Worm (Caenorhabditis elegans) whole organism, L1 larva: Measurements from ENCODE around the gene nmat-1.

Source experiments
- C16A3.4 ChIP-seq: fragments of 150-350 bp; optimal IDR thresholded peaks from 2 replicates; lab custom pipeline; 2014; ENCODE audit warnings: missing biosample characterization, missing genetic modification characterization
- F16B12.6 ChIP-seq: fragments of 150-350 bp; optimal IDR thresholded peaks from 2 replicates; lab custom pipeline; 2014; ENCODE audit warnings: missing biosample characterization, missing genetic modification characterization
- Y116A8C.19 ChIP-seq: sonication (generic microtip); optimal IDR thresholded peaks from 2 replicates; lab custom pipeline; 2016; ENCODE audit warnings: missing compliant biosample characterization, missing genetic modification characterization, borderline replicate concordance
- aly-2 ChIP-seq: fragments of 150-350 bp; optimal IDR thresholded peaks from 2 replicates; lab custom pipeline; 2014; ENCODE audit warnings: missing biosample characterization, missing genetic modification characterization
- ceh-63 ChIP-seq: fragments of 200-800 bp; sonication (Bioruptor generic); optimal IDR thresholded peaks from 2 replicates; lab custom pipeline; 2018; ENCODE audit warnings: mild to moderate bottlenecking, missing genetic modification characterization, missing compliant biosample characterization
- ceh-82 ChIP-seq, 3 experiments: fragments of 150-350 bp in 1 of 3; sonication (generic microtip) in 2 of 3; optimal IDR thresholded peaks; 2 replicates each; lab custom pipeline; 2014 to 2017; ENCODE audit warnings: missing biosample characterization in 3 of 3, missing genetic modification characterization in 3 of 3
- ceh-88 ChIP-seq: fragments of 200-800 bp; sonication (Bioruptor generic); IDR thresholded peaks from 2 replicates; pipeline ENCODE4 v1.3.6; 2022; ENCODE audit warnings: missing genetic modification characterization, missing compliant biosample characterization
- dpl-1 ChIP-seq, 3 experiments: fragments of 150-350 bp in 2 of 3; sonication (generic microtip) in 1 of 3; optimal IDR thresholded peaks; 2 replicates each; lab custom pipeline; 2014 to 2017; ENCODE audit warnings: missing biosample characterization in 3 of 3, missing genetic modification characterization in 3 of 3, missing genetic modification reagents in 3 of 3
- dsc-1 ChIP-seq: sonication (generic microtip); optimal IDR thresholded peaks from 2 replicates; lab custom pipeline; 2016; ENCODE audit warnings: mild to moderate bottlenecking, missing genetic modification characterization, missing compliant biosample characterization
- efl-1 ChIP-seq, 4 experiments: fragments of 150-350 bp; optimal IDR thresholded peaks in 3 of 4; peaks in 1 of 4; 1 replicate in 1 of 4; 2 replicates in 3 of 4; lab custom pipeline; 2014; ENCODE audit warnings: missing biosample characterization in 2 of 4, missing genetic modification characterization in 2 of 4, missing genetic modification reagents in 2 of 4
- efl-3 ChIP-seq: fragments of 200-800 bp; sonication (Bioruptor generic); optimal IDR thresholded peaks from 2 replicates; lab custom pipeline; 2018; ENCODE audit warnings: mild to moderate bottlenecking, missing genetic modification characterization, missing compliant biosample characterization
- egl-13 ChIP-seq: sonication (generic microtip); optimal IDR thresholded peaks from 2 replicates; lab custom pipeline; 2016; ENCODE audit warnings: missing genotype, missing genetic modification reagents, missing genetic modification characterization, missing compliant biosample characterization
- egl-27 ChIP-seq, 2 experiments: fragments of 150-350 bp in 1 of 2; sonication (generic microtip); optimal IDR thresholded peaks; 3 replicates each; lab custom pipeline; 2017 to 2018; ENCODE audit warnings: missing biosample characterization in 2 of 2, missing genetic modification characterization in 2 of 2, missing genetic modification reagents in 2 of 2
- elt-2 ChIP-seq: sonication (generic microtip); optimal IDR thresholded peaks from 2 replicates; lab custom pipeline; 2016; ENCODE audit warnings: missing genetic modification characterization, mild to moderate bottlenecking, inconsistent platforms, missing compliant biosample characterization, missing genetic modification reagents
- ets-5 ChIP-seq: fragments of 200-800 bp; sonication (Bioruptor generic); IDR thresholded peaks from 2 replicates; pipeline ENCODE4 v1.3.6; 2022; ENCODE audit warnings: missing genetic modification characterization, missing compliant biosample characterization
- grh-1 ChIP-seq: fragments of 200-800 bp; sonication (Bioruptor generic); IDR thresholded peaks from 2 replicates; pipeline ENCODE4 v1.3.6; 2022; ENCODE audit warnings: missing genetic modification reagents, missing genetic modification characterization, missing compliant biosample characterization
- hpl-2 ChIP-seq: fragments of 150-350 bp; optimal IDR thresholded peaks from 2 replicates; lab custom pipeline; 2014; ENCODE audit warnings: missing biosample characterization, missing genetic modification reagents, missing genetic modification characterization
- lin-13 ChIP-seq: fragments of 150-350 bp; optimal IDR thresholded peaks from 2 replicates; lab custom pipeline; 2014; ENCODE audit warnings: missing biosample characterization, missing genetic modification reagents, missing genetic modification characterization
- lin-35 ChIP-seq, 2 experiments: fragments of 150-350 bp; optimal IDR thresholded peaks; 2 replicates each; lab custom pipeline; 2014; ENCODE audit warnings: missing biosample characterization in 2 of 2, missing genetic modification characterization in 2 of 2, missing genetic modification reagents in 2 of 2
- lir-3 ChIP-seq: sonication (generic microtip); optimal IDR thresholded peaks from 2 replicates; lab custom pipeline; 2016; ENCODE audit warnings: mild to moderate bottlenecking, missing genetic modification characterization, moderate library complexity, missing compliant biosample characterization; ENCODE audit not compliant: poor library complexity
- nhr-12 ChIP-seq: sonication (generic microtip); optimal IDR thresholded peaks from 2 replicates; lab custom pipeline; 2017; ENCODE audit warnings: missing biosample characterization, missing genetic modification characterization
- nhr-237 ChIP-seq: fragments of 150-350 bp; optimal IDR thresholded peaks from 2 replicates; lab custom pipeline; 2014; ENCODE audit warnings: missing biosample characterization, missing genetic modification characterization
- nhr-76 ChIP-seq: sonication (generic microtip); optimal IDR thresholded peaks from 2 replicates; lab custom pipeline; 2017; ENCODE audit warnings: missing biosample characterization, missing genetic modification characterization
- nhr-84 ChIP-seq: sonication (generic microtip); optimal IDR thresholded peaks from 2 replicates; lab custom pipeline; 2017; ENCODE audit warnings: missing biosample characterization, missing genetic modification characterization
- nhr-90 ChIP-seq: sonication (generic microtip); optimal IDR thresholded peaks from 2 replicates; lab custom pipeline; 2016; ENCODE audit warnings: mild to moderate bottlenecking, missing genetic modification characterization, missing compliant biosample characterization; ENCODE audit not compliant: poor library complexity
- pag-3 ChIP-seq: sonication (generic microtip); optimal IDR thresholded peaks from 2 replicates; lab custom pipeline; 2017; ENCODE audit warnings: missing genetic modification characterization, mild to moderate bottlenecking, missing compliant biosample characterization, antibody characterized with exemption, borderline replicate concordance; ENCODE audit not compliant: insufficient read depth
- pax-3 ChIP-seq: fragments of 200-800 bp; sonication (Bioruptor generic); optimal IDR thresholded peaks from 2 replicates; lab custom pipeline; 2018; ENCODE audit warnings: mild to moderate bottlenecking, missing genetic modification characterization, moderate library complexity, missing compliant biosample characterization
- pqm-1 ChIP-seq: sonication (generic microtip); optimal IDR thresholded peaks from 3 replicates; lab custom pipeline; 2017; ENCODE audit warnings: missing biosample characterization, missing genetic modification characterization
- rnt-1 ChIP-seq: sonication (generic microtip); optimal IDR thresholded peaks from 2 replicates; lab custom pipeline; 2016; ENCODE audit warnings: mild to moderate bottlenecking, missing genetic modification characterization, moderate library complexity, missing compliant biosample characterization
- snu-23 ChIP-seq: sonication (generic microtip); optimal IDR thresholded peaks from 2 replicates; lab custom pipeline; 2016; ENCODE audit warnings: missing genetic modification characterization, missing compliant biosample characterization
- sptf-1 ChIP-seq: fragments of 150-350 bp; optimal IDR thresholded peaks from 2 replicates; lab custom pipeline; 2014; ENCODE audit warnings: missing biosample characterization, missing genetic modification characterization
- swsn-7 ChIP-seq: sonication (generic microtip); optimal IDR thresholded peaks from 2 replicates; lab custom pipeline; 2016; ENCODE audit warnings: missing genetic modification characterization, missing compliant biosample characterization
- tlp-1 ChIP-seq: fragments of 150-350 bp; optimal IDR thresholded peaks from 2 replicates; lab custom pipeline; 2014; ENCODE audit warnings: missing biosample characterization, missing genetic modification characterization
- unc-62 ChIP-seq: fragments of 150-350 bp; optimal IDR thresholded peaks from 2 replicates; lab custom pipeline; 2014; ENCODE audit warnings: missing biosample characterization, missing genetic modification reagents, missing genetic modification characterization
- unc-86 ChIP-seq: sonication (generic microtip); optimal IDR thresholded peaks from 2 replicates; lab custom pipeline; 2016; ENCODE audit warnings: missing genetic modification characterization, missing compliant biosample characterization
- unc-98 ChIP-seq: fragments of 200-800 bp; sonication (Bioruptor generic); IDR thresholded peaks from 2 replicates; pipeline ENCODE4 v1.3.6; 2022; ENCODE audit warnings: missing genetic modification characterization, missing compliant biosample characterization
- ztf-11 ChIP-seq, 2 experiments: sonication (generic microtip); optimal IDR thresholded peaks; 2 replicates each; lab custom pipeline; 2016 to 2017; ENCODE audit warnings: missing genetic modification characterization in 2 of 2, missing biosample characterization in 1 of 2, missing compliant biosample characterization in 1 of 2
- ztf-4 ChIP-seq: fragments of 150-350 bp; optimal IDR thresholded peaks from 2 replicates; lab custom pipeline; 2014; ENCODE audit warnings: missing biosample characterization, missing genetic modification characterization

The nmat-1 gene

DNA sequence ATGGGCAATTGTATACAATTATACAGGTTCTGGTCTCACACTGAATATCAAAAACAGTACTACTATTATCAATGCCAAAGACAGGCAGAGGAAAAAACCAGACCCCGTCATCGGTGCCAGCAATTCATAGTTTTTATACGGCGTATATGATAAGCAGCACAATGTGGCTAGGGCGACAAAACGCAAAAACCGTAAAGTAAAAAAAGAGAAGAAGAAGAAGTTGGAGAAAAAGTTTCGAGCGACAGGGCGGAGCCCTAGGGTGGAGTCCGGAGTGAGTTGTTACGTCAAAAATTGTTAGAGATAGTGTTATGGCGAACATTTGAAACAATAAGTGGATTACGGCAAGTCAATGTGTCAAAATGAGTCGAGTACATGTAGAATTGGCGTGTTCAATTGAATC lies 16.2 kb downstream of the nmat-1 start:
- TF ChIP-seq ceh-63 (no peak), nhr-76 (no peak), aly-2 (tag; lab: Kevin White, UChicago) (no peak), pag-3 (tag; lab: Kevin White, UChicago) (no peak), nhr-84 (tag; lab: Kevin White, UChicago) (no peak), unc-98 (no peak), ets-5 (GFP tag; lab: Robert Waterston, UW) (no peak), efl-1 (optimal IDR thresholded peaks at IDR 0.05; lab: Kevin White, UChicago) (no peak), efl-1 (GFP tag; optimal IDR thresholded peaks at IDR 0.05 in 1 of 2; lab: Kevin White, UChicago) (peak in 1 of 2 experiments; percentile 56), nhr-90 (peak; percentile 23), unc-86 (tag; lab: Kevin White, UChicago) (no peak), lin-35 (GFP tag; optimal IDR thresholded peaks at IDR 0.05; lab: Kevin White, UChicago) (peak in 1 of 2 experiments; percentile 3), nhr-12 (tag; lab: Kevin White, UChicago) (no peak), elt-2 (tag; lab: Kevin White, UChicago) (peak; percentile 60), grh-1 (no peak), dsc-1 (tag; lab: Kevin White, UChicago) (no peak), F16B12.6 (tag; lab: Kevin White, UChicago) (no peak)

DNA sequence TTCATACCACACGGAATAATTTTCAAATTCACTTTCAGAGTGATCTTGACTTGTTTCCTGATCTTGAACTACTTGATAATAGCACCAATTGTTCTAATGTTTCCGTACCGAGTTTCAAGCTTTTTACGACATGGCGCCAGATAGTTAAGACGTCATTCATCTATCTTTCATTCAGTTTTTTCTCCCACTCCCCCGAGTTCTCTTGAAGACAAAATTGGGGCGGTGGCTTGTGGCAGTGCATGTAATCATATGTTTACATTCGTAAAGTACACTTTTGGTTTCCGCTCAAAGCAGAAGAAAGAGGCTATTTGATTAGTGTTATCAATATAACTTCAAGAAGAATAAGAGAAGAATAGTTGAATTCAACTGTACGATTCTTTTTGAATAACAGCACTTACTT lies 18.3 kb downstream of the nmat-1 start:
- TF ChIP-seq nhr-90, result no peak
- no peak for TF ChIP-seq Y116A8C.19
- TF ChIP-seq F16B12.6 (tag; lab: Kevin White, UChicago), result no peak
- no peak for TF ChIP-seq sptf-1 (tag; lab: Kevin White, UChicago)
- TF ChIP-seq hpl-2 (GFP tag; lab: Kevin White, UChicago), result no peak
- TF ChIP-seq elt-2 (tag; lab: Kevin White, UChicago), result no peak
- no peak for TF ChIP-seq ztf-4
- no peak for TF ChIP-seq efl-3 (GFP tag; lab: Kevin White, UChicago)
- TF ChIP-seq lir-3, result no peak
- no peak for TF ChIP-seq swsn-7 (tag; lab: Kevin White, UChicago)
- no peak for TF ChIP-seq tlp-1
- TF ChIP-seq nhr-237 (tag; lab: Kevin White, UChicago), result no peak
- TF ChIP-seq snu-23 (GFP tag; lab: Kevin White, UChicago), result no peak
- TF ChIP-seq dsc-1 (tag; lab: Kevin White, UChicago), result no peak

DNA sequence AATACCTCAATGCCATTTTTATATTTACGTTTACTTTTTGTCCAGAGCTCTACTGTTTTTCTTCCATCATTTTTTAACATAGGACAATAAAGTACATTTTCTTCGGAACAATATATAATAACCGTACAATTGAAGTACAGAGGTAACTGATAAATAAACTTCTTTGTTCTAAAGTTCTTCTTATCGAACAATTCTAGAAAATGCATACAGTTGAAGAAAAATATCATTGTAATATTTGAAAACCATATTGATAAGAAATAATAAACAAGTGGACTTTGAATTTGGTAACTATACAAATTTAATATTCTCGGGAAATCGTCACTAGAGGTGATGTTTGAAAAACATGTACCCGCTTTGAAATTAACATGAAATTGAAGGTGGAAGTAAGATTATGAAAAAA lies 21.2 kb downstream of the nmat-1 start:
- TF ChIP-seq lin-13 (no peak), hpl-2 (GFP tag; lab: Kevin White, UChicago) (no peak), egl-13 (tag; lab: Kevin White, UChicago) (no peak), unc-86 (tag; lab: Kevin White, UChicago) (no peak), C16A3.4 (tag; lab: Kevin White, UChicago) (no peak), egl-27 (tag; optimal IDR thresholded peaks at IDR 0.05; lab: Kevin White, UChicago) (no peak), ztf-11 (tag; optimal IDR thresholded peaks at IDR 0.05; lab: Kevin White, UChicago) (no peak), dpl-1 (GFP tag; optimal IDR thresholded peaks at IDR 0.05; lab: Kevin White, UChicago) (no peak), rnt-1 (tag; lab: Kevin White, UChicago) (no peak), ceh-82 (tag; optimal IDR thresholded peaks at IDR 0.05; lab: Kevin White, UChicago) (no peak), unc-62 (GFP tag; lab: Kevin White, UChicago) (no peak), pqm-1 (tag; lab: Kevin White, UChicago) (no peak), pax-3 (tag; lab: Kevin White, UChicago) (no peak), nhr-90 (no peak), aly-2 (tag; lab: Kevin White, UChicago) (no peak), ceh-88 (GFP tag; lab: Robert Waterston, UW) (no peak)
- TF ChIP-seq, all 84 proteins: peak for 0
